Worm (Caenorhabditis elegans): ENCODE measurements around the gene str-172.

ce11 chrIV:4827219-4827618 lies 40.3 kb downstream of the str-172 start, which contains the start of gene mpz-4:
- TF ChIP-seq unc-130 (GFP tag; optimal IDR thresholded peaks at IDR 0.05), result no peak
- no peak for TF ChIP-seq attf-5 (GFP tag; optimal IDR thresholded peaks at IDR 0.05)
- no peak for TF ChIP-seq ama-1 (optimal IDR thresholded peaks at IDR 0.05)
- no peak for TF ChIP-seq ama-1 (GFP tag; optimal IDR thresholded peaks at IDR 0.05)
- no peak for TF ChIP-seq ceh-91 (GFP tag; IDR thresholded peaks at IDR 0.05)
- TF ChIP-seq unc-62 (GFP tag; optimal IDR thresholded peaks at IDR 0.05), result no peak
- no peak for TF ChIP-seq gei-17 (GFP tag; optimal IDR thresholded peaks at IDR 0.05)
- TF ChIP-seq die-1 (tag; optimal IDR thresholded peaks at IDR 0.05), result no peak
- TF ChIP-seq ztf-6 (GFP tag; IDR thresholded peaks at IDR 0.05), result no peak
- no peak for TF ChIP-seq snpc-4 (GFP tag; optimal IDR thresholded peaks at IDR 0.05)
- TF ChIP-seq snpc-4 (tag; optimal IDR thresholded peaks at IDR 0.05), result no peak
- TF ChIP-seq B0261.1 (tag; optimal IDR thresholded peaks at IDR 0.05), result no peak
- no peak for TF ChIP-seq lir-1 (GFP tag; conservative IDR thresholded peaks at IDR 0.05)
- no peak for TF ChIP-seq ceh-100 (GFP tag; IDR thresholded peaks at IDR 0.05)
- no peak for TF ChIP-seq tbx-9 (tag; optimal IDR thresholded peaks at IDR 0.05; ENCODE audit: borderline replicate concordance)
